Fruit fly (Drosophila melanogaster): ENCODE measurements around the gene GlcAT-I.

Gene GlcAT-I

dm6 chrX:4131049-4131629 is at the start of gene GlcAT-I:
GlcAT-I (plus strand) TSS chrX:4131211.
- peak; percentile 12 for TF ChIP-seq CG17801 (GFP tag; optimal IDR thresholded peaks at IDR 0.05; ENCODE audit: partially characterized antibody)

dm6 chrX:4089012-4089649 is 41.9 kb upstream of the GlcAT-I start:
- no peak for TF ChIP-seq CG17801 (GFP tag; optimal IDR thresholded peaks at IDR 0.05; ENCODE audit: partially characterized antibody)

dm6 chrX:4100824-4101368 is 30.1 kb upstream of the GlcAT-I start, which contains the start of the genes Cmtr1 and CG15375:
Cmtr1 (minus strand) TSS chrX:4101031.
CG15375 (plus strand) TSS chrX:4101318.
- TF ChIP-seq CG17801 (GFP tag; optimal IDR thresholded peaks at IDR 0.05; ENCODE audit: partially characterized antibody), result peak; percentile 26

dm6 chrX:4104132-4104531 is 26.9 kb upstream of the GlcAT-I start, which contains the start of the genes Xpac and brn:
Xpac (minus strand) TSS chrX:4104197.
brn (plus strand) TSS chrX:4104342.
- peak; percentile 25 for TF ChIP-seq CG17801 (GFP tag; optimal IDR thresholded peaks at IDR 0.05; ENCODE audit: partially characterized antibody)

- peak; percentile 45 for TF ChIP-seq CG17801 (GFP tag; optimal IDR thresholded peaks at IDR 0.05; ENCODE audit: partially characterized antibody)
Observed at dm6 chrX:4105830-4106233, 25.2 kb upstream of the GlcAT-I start, which contains the start of gene cib. cib (plus strand) TSS chrX:4106113.

DNA sequence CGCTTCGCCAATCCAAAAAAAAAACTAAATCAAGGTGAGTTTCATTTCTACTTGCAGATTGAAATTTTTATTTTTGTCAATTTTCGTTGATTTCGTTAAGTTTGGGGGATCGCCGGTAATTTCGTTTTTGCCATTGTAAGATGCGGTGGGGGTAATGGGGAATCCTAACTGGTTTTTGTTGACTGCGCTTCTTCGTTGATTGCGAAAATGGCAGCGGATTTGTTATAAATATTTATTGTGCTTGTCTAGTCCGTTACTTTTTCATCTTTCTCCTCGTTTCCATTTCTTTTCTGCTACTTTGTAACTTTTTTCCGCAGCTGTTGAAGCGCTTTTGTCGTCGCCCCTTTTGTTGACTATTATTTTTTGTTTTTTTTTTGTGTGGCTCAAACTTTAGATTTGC is 24.8 kb upstream of the GlcAT-I start:
- no peak for TF ChIP-seq CG17801 (GFP tag; optimal IDR thresholded peaks at IDR 0.05; ENCODE audit: partially characterized antibody)

- peak; percentile 39 for TF ChIP-seq CG17801 (GFP tag; optimal IDR thresholded peaks at IDR 0.05; ENCODE audit: partially characterized antibody)
Observed at dm6 chrX:4106756-4107155, 24.3 kb upstream of the GlcAT-I start.

- no peak for TF ChIP-seq CG17801 (GFP tag; optimal IDR thresholded peaks at IDR 0.05; ENCODE audit: partially characterized antibody)
Observed at dm6 chrX:4107261-4108113, 23.5 kb upstream of the GlcAT-I start.

dm6 chrX:4108114-4108439 is 22.9 kb upstream of the GlcAT-I start:
- no peak for TF ChIP-seq CG17801 (GFP tag; optimal IDR thresholded peaks at IDR 0.05; ENCODE audit: partially characterized antibody)

dm6 chrX:4108612-4109173 is 22.3 kb upstream of the GlcAT-I start:
- no peak for TF ChIP-seq CG17801 (GFP tag; optimal IDR thresholded peaks at IDR 0.05; ENCODE audit: partially characterized antibody)

dm6 chrX:4113698-4114216 is 17.3 kb upstream of the GlcAT-I start, which contains the start of the genes dgt4 and Nsun2:
dgt4 (plus strand) TSS chrX:4113701.
Nsun2 (minus strand) TSS chrX:4113734.
- no peak for TF ChIP-seq CG17801 (GFP tag; optimal IDR thresholded peaks at IDR 0.05; ENCODE audit: partially characterized antibody)

- TF ChIP-seq CG17801 (GFP tag; optimal IDR thresholded peaks at IDR 0.05; ENCODE audit: partially characterized antibody), result peak; percentile 57
Observed at dm6 chrX:4116834-4117736, 13.9 kb upstream of the GlcAT-I start, which contains the start of the genes tyf and Tip60. tyf (plus strand) TSS chrX:4117020. Tip60 (minus strand) TSS chrX:4117487.

DNA sequence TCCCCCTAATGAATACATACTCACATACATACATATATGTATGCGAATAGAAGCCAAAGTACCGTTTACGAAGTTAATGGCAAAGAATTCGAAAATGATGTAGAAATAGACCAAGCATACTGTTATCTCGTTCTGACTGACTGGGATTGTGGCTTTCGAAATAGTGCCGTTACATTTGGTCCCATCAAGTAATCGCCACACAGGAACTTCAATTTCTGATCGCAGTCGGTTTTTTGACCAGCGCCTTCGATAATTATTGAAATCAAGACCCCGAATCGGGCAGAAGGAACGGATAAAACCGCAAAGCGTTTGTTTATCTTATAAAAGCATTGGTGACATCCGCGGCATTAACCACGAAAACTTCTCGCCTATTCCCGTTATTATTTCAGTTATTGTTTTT is 11.4 kb upstream of the GlcAT-I start:
- no peak for TF ChIP-seq CG17801 (GFP tag; optimal IDR thresholded peaks at IDR 0.05; ENCODE audit: partially characterized antibody)

- no peak for TF ChIP-seq CG17801 (GFP tag; optimal IDR thresholded peaks at IDR 0.05; ENCODE audit: partially characterized antibody)
Observed at dm6 chrX:4139043-4139442, 8.0 kb downstream of the GlcAT-I start.

Data from ovary, adult (tissue).